Worm (Caenorhabditis elegans) whole organism, L2 larva: ENCODE data around the gene iglr-2.

Source experiments
- alr-1 ChIP-seq: fragments of 150-350 bp; optimal IDR thresholded peaks from 2 replicates; lab custom pipeline; 2014; ENCODE audit warnings: missing biosample characterization, missing genetic modification characterization
- fos-1 ChIP-seq: fragments of 150-350 bp; optimal IDR thresholded peaks from 2 replicates; lab custom pipeline; 2014; ENCODE audit warnings: missing biosample characterization, missing genetic modification characterization
- lin-39 ChIP-seq: fragments of 150-350 bp; optimal IDR thresholded peaks from 2 replicates; lab custom pipeline; 2014; ENCODE audit warnings: missing biosample characterization, missing genetic modification reagents, missing genetic modification characterization
- mdl-1 ChIP-seq, 2 experiments: fragments of 150-350 bp in 1 of 2; sonication (generic microtip) in 1 of 2; optimal IDR thresholded peaks; 2 replicates each; lab custom pipeline; 2017; ENCODE audit warnings: missing biosample characterization in 2 of 2, missing genetic modification characterization in 2 of 2
- nhr-11 ChIP-seq: fragments of 150-350 bp; optimal IDR thresholded peaks from 2 replicates; lab custom pipeline; 2014; ENCODE audit warnings: missing biosample characterization, missing genetic modification characterization
- nhr-12 ChIP-seq: fragments of 150-350 bp; optimal IDR thresholded peaks from 2 replicates; lab custom pipeline; 2014; ENCODE audit warnings: missing biosample characterization, missing genetic modification characterization
- sem-4 ChIP-seq: fragments of 150-350 bp; optimal IDR thresholded peaks from 2 replicates; lab custom pipeline; 2014; ENCODE audit warnings: missing biosample characterization, missing genetic modification reagents, missing genetic modification characterization
- snpc-4 ChIP-seq: fragments of 150-350 bp; optimal IDR thresholded peaks from 2 replicates; lab custom pipeline; 2014; ENCODE audit warnings: missing biosample characterization, missing genetic modification characterization

- TF ChIP-seq lin-39 (no peak), nhr-12 (tag; lab: Kevin White, UChicago) (no peak), snpc-4 (no peak), alr-1 (tag; lab: Kevin White, UChicago) (no peak), sem-4 (tag; lab: Kevin White, UChicago) (no peak), nhr-11 (tag; lab: Kevin White, UChicago) (no peak), mdl-1 (tag; optimal IDR thresholded peaks at IDR 0.05; lab: Kevin White, UChicago) (no peak), fos-1 (tag; lab: Kevin White, UChicago) (no peak)
Measured at ce11 chrIII:8280352-8280751, 50.8 kb downstream of the iglr-2 start.
